Worm (Caenorhabditis elegans): ENCODE data around the gene sru-24.

Gene sru-24

ce11 chrV:671342-671741 lies at the start of gene sru-24:
Gene sru-24, minus strand, starts transcription at chrV:671442.
- no peak for TF ChIP-seq tbx-8 (GFP tag; optimal IDR thresholded peaks at IDR 0.05)
- no peak for TF ChIP-seq nhr-28 (tag; optimal IDR thresholded peaks at IDR 0.05)
- TF ChIP-seq mls-2 (tag; optimal IDR thresholded peaks at IDR 0.05), result no peak

ce11 chrV:719731-720130 lies 48.5 kb upstream of the sru-24 start, which contains the start of gene srbc-40:
Gene srbc-40, minus strand, starts transcription at chrV:719831.
- TF ChIP-seq lsy-2 (tag; optimal IDR thresholded peaks at IDR 0.05) (no peak), ces-1 (GFP tag; optimal IDR thresholded peaks at IDR 0.05) (no peak), mep-1 (tag; optimal IDR thresholded peaks at IDR 0.05) (no peak), unc-62 (GFP tag; optimal IDR thresholded peaks at IDR 0.05) (no peak)

- TF ChIP-seq ces-1 (GFP tag; optimal IDR thresholded peaks at IDR 0.05), result no peak
- TF ChIP-seq blmp-1 (tag; optimal IDR thresholded peaks at IDR 0.05), result no peak
- TF ChIP-seq pha-4 (tag; optimal IDR thresholded peaks at IDR 0.05), result no peak
- TF ChIP-seq cnd-1 (tag; optimal IDR thresholded peaks at IDR 0.05), result no peak
- TF ChIP-seq nhr-12 (tag; optimal IDR thresholded peaks at IDR 0.05), result no peak
- TF ChIP-seq ceh-83 (GFP tag; optimal IDR thresholded peaks at IDR 0.05), result no peak
- no peak for TF ChIP-seq elt-3 (tag; optimal IDR thresholded peaks at IDR 0.05)
- no peak for TF ChIP-seq mls-2 (tag; optimal IDR thresholded peaks at IDR 0.05)
Observed at ce11 chrV:712882-713281, 41.6 kb upstream of the sru-24 start, which contains the start of gene cyp-33C11. Gene cyp-33C11, minus strand, starts transcription at chrV:712982.

- TF ChIP-seq nhr-12 (tag; optimal IDR thresholded peaks at IDR 0.05), result no peak
- no peak for TF ChIP-seq zip-8 (tag; optimal IDR thresholded peaks at IDR 0.05)
- TF ChIP-seq M03D4.4 (tag; optimal IDR thresholded peaks at IDR 0.05), result no peak
- no peak for TF ChIP-seq lin-13 (tag; optimal IDR thresholded peaks at IDR 0.05)
- no peak for TF ChIP-seq bed-3 (GFP tag; optimal IDR thresholded peaks at IDR 0.05)
- no peak for TF ChIP-seq drap-1 (GFP tag; optimal IDR thresholded peaks at IDR 0.05)
- no peak for TF ChIP-seq ham-2 (GFP tag; optimal IDR thresholded peaks at IDR 0.05)
- no peak for TF ChIP-seq unc-39 (tag; optimal IDR thresholded peaks at IDR 0.05)
- TF ChIP-seq nhr-76 (tag; optimal IDR thresholded peaks at IDR 0.05), result no peak
- TF ChIP-seq elt-3 (tag; optimal IDR thresholded peaks at IDR 0.05), result no peak
Observed at ce11 chrV:708808-709207, 37.6 kb upstream of the sru-24 start, which contains the start of gene srbc-39. Gene srbc-39, plus strand, starts transcription at chrV:709108.

ce11 chrV:706918-707317 lies 35.7 kb upstream of the sru-24 start, which contains the start of gene srbc-38:
Gene srbc-38, plus strand, starts transcription at chrV:707218.
- no peak for TF ChIP-seq bed-3 (GFP tag; optimal IDR thresholded peaks at IDR 0.05)
- TF ChIP-seq ces-1 (GFP tag; optimal IDR thresholded peaks at IDR 0.05), result no peak
- TF ChIP-seq elt-1 (tag; optimal IDR thresholded peaks at IDR 0.05; ENCODE audit: borderline replicate concordance, insufficient read depth), result no peak
- no peak for TF ChIP-seq unc-62 (GFP tag; optimal IDR thresholded peaks at IDR 0.05)
- no peak for TF ChIP-seq sem-2 (GFP tag; optimal IDR thresholded peaks at IDR 0.05)
- TF ChIP-seq M03D4.4 (tag; optimal IDR thresholded peaks at IDR 0.05), result no peak
- no peak for TF ChIP-seq unc-39 (tag; optimal IDR thresholded peaks at IDR 0.05)
- no peak for TF ChIP-seq snpc-4 (tag; optimal IDR thresholded peaks at IDR 0.05)
- no peak for TF ChIP-seq lsy-2 (tag; optimal IDR thresholded peaks at IDR 0.05)
- no peak for TF ChIP-seq pha-4 (tag; optimal IDR thresholded peaks at IDR 0.05)
- no peak for TF ChIP-seq elt-3 (tag; optimal IDR thresholded peaks at IDR 0.05)
- no peak for TF ChIP-seq ztf-11 (tag; optimal IDR thresholded peaks at IDR 0.05)
- TF ChIP-seq cnd-1 (tag; optimal IDR thresholded peaks at IDR 0.05), result no peak

- no peak for TF ChIP-seq pha-4 (tag; optimal IDR thresholded peaks at IDR 0.05)
- TF ChIP-seq tbx-8 (GFP tag; optimal IDR thresholded peaks at IDR 0.05), result no peak
- no peak for TF ChIP-seq M03D4.4 (tag; optimal IDR thresholded peaks at IDR 0.05)
- TF ChIP-seq nhr-2 (tag; optimal IDR thresholded peaks at IDR 0.05), result no peak
- TF ChIP-seq blmp-1 (tag; optimal IDR thresholded peaks at IDR 0.05), result no peak
- no peak for TF ChIP-seq nhr-28 (tag; optimal IDR thresholded peaks at IDR 0.05)
Observed at ce11 chrV:702260-702659, 31.0 kb upstream of the sru-24 start, which contains the start of gene srbc-37. Gene srbc-37, plus strand, starts transcription at chrV:702560.

- TF ChIP-seq lin-32 (GFP tag; optimal IDR thresholded peaks at IDR 0.05), result no peak
- TF ChIP-seq nhr-237 (tag; optimal IDR thresholded peaks at IDR 0.05), result no peak
- TF ChIP-seq pha-4 (tag; optimal IDR thresholded peaks at IDR 0.05), result no peak
- no peak for TF ChIP-seq M03D4.4 (tag; optimal IDR thresholded peaks at IDR 0.05)
- no peak for TF ChIP-seq mep-1 (tag; optimal IDR thresholded peaks at IDR 0.05)
- TF ChIP-seq ceh-39 (tag; optimal IDR thresholded peaks at IDR 0.05), result no peak
- no peak for TF ChIP-seq hlh-1 (tag; optimal IDR thresholded peaks at IDR 0.05)
- TF ChIP-seq tbx-8 (GFP tag; optimal IDR thresholded peaks at IDR 0.05), result no peak
- no peak for TF ChIP-seq drap-1 (GFP tag; optimal IDR thresholded peaks at IDR 0.05)
- TF ChIP-seq ztf-11 (tag; optimal IDR thresholded peaks at IDR 0.05), result no peak
- TF ChIP-seq unc-62 (GFP tag; optimal IDR thresholded peaks at IDR 0.05), result no peak
- TF ChIP-seq ceh-83 (GFP tag; optimal IDR thresholded peaks at IDR 0.05), result no peak
- TF ChIP-seq sptf-1 (tag; optimal IDR thresholded peaks at IDR 0.05), result no peak
- no peak for TF ChIP-seq snpc-4 (tag; optimal IDR thresholded peaks at IDR 0.05)
- TF ChIP-seq ceh-43 (GFP tag; optimal IDR thresholded peaks at IDR 0.05), result no peak
- TF ChIP-seq cnd-1 (tag; optimal IDR thresholded peaks at IDR 0.05), result no peak
- no peak for TF ChIP-seq ham-2 (GFP tag; optimal IDR thresholded peaks at IDR 0.05)
- TF ChIP-seq unc-120 (tag; optimal IDR thresholded peaks at IDR 0.05; ENCODE audit: poor library complexity, severe bottlenecking), result no peak
- no peak for TF ChIP-seq blmp-1 (tag; optimal IDR thresholded peaks at IDR 0.05)
- no peak for TF ChIP-seq nhr-12 (tag; optimal IDR thresholded peaks at IDR 0.05)
Observed at ce11 chrV:699489-700129, 28.4 kb upstream of the sru-24 start, which contains the start of the genes ugt-29 and srx-5. Gene ugt-29, minus strand, starts transcription at chrV:699589. Gene srx-5, plus strand, starts transcription at chrV:700079.

All from whole organism, mixed stage, embryonic.